Worm (Caenorhabditis elegans) whole organism, midembryonic: Measurements from ENCODE around the gene F49C12.5.

Experiments used
- T22C8.4 ChIP-seq: fragments of 200-800 bp; sonication (Bioruptor generic); IDR thresholded peaks from 2 replicates; pipeline ENCODE4 v1.3.6; 2022; ENCODE audit warnings: missing genetic modification characterization, missing compliant biosample characterization
- cog-1 ChIP-seq: sonication (generic microtip); optimal IDR thresholded peaks from 2 replicates; lab custom pipeline; 2016; ENCODE audit warnings: missing genetic modification characterization, missing compliant biosample characterization
- flt-1 ChIP-seq: fragments of 200-800 bp; sonication (Bioruptor generic); IDR thresholded peaks from 2 replicates; pipeline ENCODE4 v1.3.6; 2022; ENCODE audit warnings: missing genetic modification characterization, missing compliant biosample characterization
- klf-2 ChIP-seq: fragments of 200-800 bp; sonication (Bioruptor generic); conservative IDR thresholded peaks from 2 replicates; pipeline ENCODE4 v1.3.6; 2022; ENCODE audit warnings: missing genetic modification reagents, missing genetic modification characterization, missing compliant biosample characterization
- med-1 ChIP-seq: sonication (generic microtip); optimal IDR thresholded peaks from 2 replicates; lab custom pipeline; 2017; ENCODE audit warnings: missing genetic modification characterization, mild to moderate bottlenecking, missing compliant biosample characterization, antibody characterized with exemption, missing genetic modification reagents; ENCODE audit not compliant: insufficient read depth
- ref-1 ChIP-seq: fragments of 200-800 bp; sonication (Bioruptor generic); conservative IDR thresholded peaks from 2 replicates; pipeline ENCODE4 v1.3.6; 2022; ENCODE audit warnings: missing genetic modification reagents, missing genetic modification characterization, missing compliant biosample characterization
- tab-1 ChIP-seq: fragments of 200-800 bp; sonication (Bioruptor generic); IDR thresholded peaks from 2 replicates; pipeline ENCODE4 v1.3.6; 2022; ENCODE audit warnings: missing genetic modification characterization, missing compliant biosample characterization
- ztf-23 ChIP-seq: fragments of 200-800 bp; sonication (Bioruptor generic); IDR thresholded peaks from 2 replicates; pipeline ENCODE4 v1.3.6; 2022; ENCODE audit warnings: missing genetic modification reagents, missing genetic modification characterization, missing compliant biosample characterization
- ztf-29 ChIP-seq: fragments of 200-800 bp; sonication (Bioruptor generic); IDR thresholded peaks from 2 replicates; pipeline ENCODE4 v1.3.6; 2022; ENCODE audit warnings: missing genetic modification reagents, missing genetic modification characterization, missing compliant biosample characterization

F49C12.5 gene

DNA sequence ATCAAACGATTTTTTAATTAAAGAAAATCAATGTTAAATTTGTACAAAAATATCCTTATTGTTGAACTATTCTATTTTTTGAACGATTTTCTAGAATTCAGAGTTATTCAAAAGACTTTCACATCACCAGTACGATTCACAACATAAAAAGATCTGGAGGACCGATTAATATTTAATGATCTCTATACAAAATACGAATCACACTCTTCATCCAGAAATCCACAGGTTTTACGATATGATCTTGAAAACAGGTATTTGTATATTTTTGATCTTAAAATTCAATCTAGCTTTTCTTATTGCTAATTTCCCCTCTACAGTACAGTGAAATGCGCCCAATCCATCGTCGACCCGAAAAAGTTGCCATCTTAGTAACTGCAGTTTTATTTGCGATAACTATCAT, at the start of gene F49C12.5:
Gene F49C12.5 (plus strand): TSS at position 301 of the 400 bp plus-strand sequence.
- TF ChIP-seq ztf-29 (GFP tag; lab: Robert Waterston, UW), result no peak
- TF ChIP-seq T22C8.4 (GFP tag; lab: Robert Waterston, UW), result no peak

DNA sequence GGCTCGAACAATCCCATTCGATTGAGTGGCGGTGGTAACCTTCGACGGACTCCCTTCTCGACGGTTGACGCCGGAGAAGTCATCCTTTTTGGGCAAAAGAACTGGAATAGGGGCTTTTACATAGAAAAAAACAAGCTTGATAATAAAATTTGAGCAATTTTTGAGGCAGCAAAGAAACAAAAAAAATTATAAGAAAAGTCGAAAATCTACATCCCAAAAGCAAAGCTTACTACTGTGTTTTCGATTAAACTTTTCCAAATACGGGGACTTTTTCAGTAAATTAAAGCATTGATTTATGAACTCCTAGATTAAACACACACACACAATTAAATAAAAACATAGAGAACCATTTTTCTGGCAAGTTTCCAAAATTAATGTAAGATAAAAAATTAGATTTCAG, 48.7 kb upstream of the F49C12.5 start, which contains the start of gene Y11D7A.9:
Gene Y11D7A.9 (minus strand): TSS at position 101 of the 400 bp plus-strand sequence.
- TF ChIP-seq flt-1 (GFP tag; lab: Robert Waterston, UW) (no peak), T22C8.4 (GFP tag; lab: Robert Waterston, UW) (no peak), tab-1 (GFP tag; lab: Robert Waterston, UW) (no peak), ztf-29 (GFP tag; lab: Robert Waterston, UW) (no peak), med-1 (GFP tag; lab: Kevin White, UChicago) (no peak), cog-1 (no peak), ref-1 (GFP tag; lab: Robert Waterston, UW) (no peak), klf-2 (GFP tag; lab: Robert Waterston, UW) (no peak), ztf-23 (no peak)

DNA sequence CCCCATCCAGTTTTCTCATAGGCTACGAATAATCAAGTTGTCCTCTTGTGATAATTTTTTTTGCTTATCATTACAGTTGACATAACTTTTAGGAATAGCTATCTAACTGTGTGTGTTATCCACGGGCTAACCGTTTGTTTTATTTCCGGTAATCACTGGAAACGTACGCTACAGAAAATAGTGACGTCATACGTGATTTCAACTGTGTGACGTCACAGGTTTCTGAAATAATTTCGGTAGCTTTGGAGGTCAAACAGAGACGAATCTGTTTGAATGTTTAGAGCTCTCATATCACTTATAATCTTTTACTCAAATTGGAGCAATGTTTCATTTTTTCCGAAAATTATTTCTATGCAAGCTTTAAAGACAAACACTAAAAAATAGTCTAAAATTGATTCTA, 47.9 kb upstream of the F49C12.5 start:
- TF ChIP-seq tab-1 (GFP tag; lab: Robert Waterston, UW) (no peak), flt-1 (GFP tag; lab: Robert Waterston, UW) (no peak), ref-1 (GFP tag; lab: Robert Waterston, UW) (no peak), ztf-23 (no peak), cog-1 (no peak), klf-2 (GFP tag; lab: Robert Waterston, UW) (no peak), T22C8.4 (GFP tag; lab: Robert Waterston, UW) (no peak), med-1 (GFP tag; lab: Kevin White, UChicago) (no peak), ztf-29 (GFP tag; lab: Robert Waterston, UW) (no peak)

DNA sequence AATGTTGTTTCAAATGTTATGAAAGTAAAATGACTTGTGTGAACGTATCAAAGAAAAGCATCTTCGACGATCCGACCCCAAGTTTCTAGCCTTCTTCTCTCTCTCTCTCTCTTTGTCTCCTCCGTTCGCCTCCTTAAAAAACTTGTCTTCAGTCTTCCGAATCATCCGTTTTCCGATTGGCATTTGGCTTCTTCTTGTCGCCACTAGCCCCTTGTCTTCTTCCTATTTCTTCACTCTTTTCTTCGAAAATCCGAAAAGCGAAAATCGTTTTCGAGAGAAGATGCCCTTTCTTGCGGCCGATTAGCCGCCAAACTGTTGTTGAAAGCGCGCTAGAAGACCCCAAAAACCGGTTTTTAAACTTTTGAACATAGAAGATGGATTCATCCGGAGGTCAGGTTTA, 46.2 kb upstream of the F49C12.5 start:
- no peak for TF ChIP-seq T22C8.4 (GFP tag; lab: Robert Waterston, UW)

DNA sequence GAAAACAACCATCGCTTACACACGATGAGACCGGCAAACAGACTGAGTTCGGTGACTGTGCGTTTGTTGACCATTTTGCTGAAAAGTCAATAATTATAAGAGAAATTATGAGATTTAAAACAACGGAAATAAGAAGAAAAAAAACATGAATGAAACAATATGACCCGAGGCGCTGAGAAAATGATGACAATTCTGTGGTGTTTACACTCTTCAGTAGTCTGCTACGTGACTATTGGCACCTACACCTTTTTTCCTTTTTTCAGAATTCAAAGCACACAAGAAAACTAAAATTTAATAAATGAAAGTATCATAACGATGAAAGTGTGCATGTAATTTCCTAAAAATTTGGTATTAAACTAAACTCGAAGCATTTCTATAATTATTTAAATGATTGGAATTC, 45.0 kb upstream of the F49C12.5 start, which contains the start of gene Y11D7A.10:
Gene Y11D7A.10 (minus strand): TSS at position 82 of the 400 bp plus-strand sequence.
- no peak for TF ChIP-seq flt-1 (GFP tag; lab: Robert Waterston, UW)
- no peak for TF ChIP-seq T22C8.4 (GFP tag; lab: Robert Waterston, UW)
- no peak for TF ChIP-seq ztf-29 (GFP tag; lab: Robert Waterston, UW)
- no peak for TF ChIP-seq cog-1

DNA sequence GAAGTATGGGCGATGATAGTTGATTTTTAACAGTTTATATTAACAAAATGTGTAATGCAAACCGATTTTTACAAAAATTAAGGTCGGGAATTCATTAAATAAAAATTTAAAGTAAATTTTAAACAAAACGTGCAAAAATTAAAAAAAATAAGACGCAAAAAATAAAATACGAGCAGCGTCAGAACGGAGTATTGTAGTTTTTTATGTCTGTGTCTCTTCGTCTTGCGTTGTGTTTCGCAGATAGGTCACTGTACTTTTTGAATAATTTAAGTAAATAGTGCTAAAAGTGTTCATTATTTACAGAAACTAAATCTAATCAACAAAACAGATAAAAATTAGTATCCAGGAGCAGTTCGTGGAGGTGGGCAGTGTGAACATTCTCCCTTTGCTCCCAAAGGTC, 44.4 kb upstream of the F49C12.5 start:
- TF ChIP-seq ztf-23, result no peak
- no peak for TF ChIP-seq klf-2 (GFP tag; lab: Robert Waterston, UW)
- no peak for TF ChIP-seq T22C8.4 (GFP tag; lab: Robert Waterston, UW)
- TF ChIP-seq med-1 (GFP tag; lab: Kevin White, UChicago), result no peak
- TF ChIP-seq cog-1, result no peak
- TF ChIP-seq ref-1 (GFP tag; lab: Robert Waterston, UW), result no peak
- no peak for TF ChIP-seq ztf-29 (GFP tag; lab: Robert Waterston, UW)
- no peak for TF ChIP-seq tab-1 (GFP tag; lab: Robert Waterston, UW)
- no peak for TF ChIP-seq flt-1 (GFP tag; lab: Robert Waterston, UW)

DNA sequence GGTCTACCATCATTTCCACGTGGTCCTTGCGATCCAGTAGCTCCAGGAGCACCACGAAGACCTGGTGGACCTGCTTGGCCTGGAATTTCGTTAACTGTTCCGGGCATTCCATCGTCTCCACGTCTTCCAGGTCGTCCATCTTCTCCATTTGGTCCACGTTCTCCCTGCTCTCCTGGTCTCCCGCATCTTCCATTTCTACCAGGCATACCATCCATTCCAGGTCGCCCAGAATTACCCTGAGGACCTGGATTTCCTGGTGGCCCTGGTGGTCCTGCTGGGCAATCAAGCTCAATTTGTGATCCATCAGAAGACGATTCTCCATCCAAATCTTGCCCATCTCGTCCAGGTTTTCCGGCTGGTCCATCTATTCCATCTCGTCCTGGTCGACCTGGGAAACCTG, 43.9 kb upstream of the F49C12.5 start:
- no peak for TF ChIP-seq med-1 (GFP tag; lab: Kevin White, UChicago)
- no peak for TF ChIP-seq tab-1 (GFP tag; lab: Robert Waterston, UW)
- no peak for TF ChIP-seq T22C8.4 (GFP tag; lab: Robert Waterston, UW)
- TF ChIP-seq ztf-23, result no peak
- no peak for TF ChIP-seq ztf-29 (GFP tag; lab: Robert Waterston, UW)
- no peak for TF ChIP-seq flt-1 (GFP tag; lab: Robert Waterston, UW)
- no peak for TF ChIP-seq cog-1
- no peak for TF ChIP-seq ref-1 (GFP tag; lab: Robert Waterston, UW)
- no peak for TF ChIP-seq klf-2 (GFP tag; lab: Robert Waterston, UW)

DNA sequence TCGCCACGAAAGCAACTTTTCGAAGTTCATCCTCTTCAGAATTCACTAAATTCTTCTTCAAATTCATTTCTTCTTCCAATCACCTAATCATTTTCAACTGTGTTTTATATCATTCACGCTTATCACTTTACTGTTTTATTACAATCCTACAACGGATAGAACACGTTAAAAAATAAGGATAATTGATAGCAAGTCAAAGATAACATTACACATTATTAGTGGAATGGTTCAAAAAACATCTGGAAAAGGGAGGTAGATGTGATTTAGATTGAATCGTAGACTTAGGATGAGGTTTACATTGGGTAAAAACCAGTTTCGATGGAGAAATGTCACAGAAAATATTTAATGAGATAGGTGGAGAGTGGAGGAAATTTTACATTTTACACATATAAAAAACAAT, 43.0 kb upstream of the F49C12.5 start, which contains the start of gene col-120:
Gene col-120 (minus strand): TSS at position 101 of the 400 bp plus-strand sequence.
- TF ChIP-seq ztf-23 (no peak), T22C8.4 (GFP tag; lab: Robert Waterston, UW) (no peak), ref-1 (GFP tag; lab: Robert Waterston, UW) (no peak), cog-1 (no peak), med-1 (GFP tag; lab: Kevin White, UChicago) (no peak), ztf-29 (GFP tag; lab: Robert Waterston, UW) (no peak), flt-1 (GFP tag; lab: Robert Waterston, UW) (no peak), klf-2 (GFP tag; lab: Robert Waterston, UW) (no peak), tab-1 (GFP tag; lab: Robert Waterston, UW) (no peak)

DNA sequence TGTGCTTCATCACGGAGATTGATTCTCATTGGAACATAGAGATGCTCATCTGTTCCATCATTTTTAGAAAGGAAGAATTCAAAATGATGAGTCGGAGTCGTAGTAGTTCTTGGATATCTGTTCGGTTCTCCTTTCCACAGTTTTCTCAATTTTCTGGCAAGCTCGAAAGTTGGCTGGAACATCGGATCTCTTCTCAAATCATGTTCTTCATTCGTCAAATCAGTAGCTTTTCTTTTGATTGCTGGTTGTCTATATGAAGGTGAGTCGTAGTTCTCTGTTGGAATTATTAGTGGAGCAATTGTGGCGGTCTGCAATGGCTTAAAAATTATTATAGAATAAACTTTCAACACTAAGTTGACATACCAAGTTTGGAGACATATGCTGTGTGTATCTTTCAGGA, 42.4 kb upstream of the F49C12.5 start:
- TF ChIP-seq ztf-29 (GFP tag; lab: Robert Waterston, UW) (no peak), klf-2 (GFP tag; lab: Robert Waterston, UW) (no peak), ztf-23 (no peak), T22C8.4 (GFP tag; lab: Robert Waterston, UW) (no peak), cog-1 (no peak), tab-1 (GFP tag; lab: Robert Waterston, UW) (no peak), flt-1 (GFP tag; lab: Robert Waterston, UW) (no peak), med-1 (GFP tag; lab: Kevin White, UChicago) (no peak), ref-1 (GFP tag; lab: Robert Waterston, UW) (no peak)

DNA sequence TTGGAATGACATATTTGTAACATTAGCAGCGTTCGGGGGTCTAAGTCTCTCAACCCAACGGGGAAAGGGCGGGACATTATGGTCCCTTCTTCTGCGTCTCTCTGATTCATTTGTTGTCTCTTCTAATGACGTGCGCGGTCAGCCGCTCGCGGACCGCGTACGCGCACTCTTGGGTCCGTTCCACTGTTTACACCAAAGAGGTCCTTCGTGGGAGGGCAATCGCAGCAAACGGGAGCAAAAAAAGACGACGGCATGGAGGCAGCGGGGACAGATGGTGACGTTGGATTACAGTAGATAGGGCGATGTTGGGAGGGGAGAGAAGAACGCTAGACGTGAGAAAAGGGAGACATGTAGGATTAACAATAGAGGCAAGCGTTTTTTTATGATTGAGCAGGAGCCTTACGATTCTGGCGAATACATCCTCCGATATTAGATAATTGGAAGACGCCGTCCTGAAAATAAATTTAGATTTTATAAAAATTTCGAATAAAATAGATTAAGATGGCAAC, 40.9 kb upstream of the F49C12.5 start, which contains the start of gene flh-1:
Gene flh-1 (minus strand): TSS at position 459 of the 509 bp plus-strand sequence.
- no peak for TF ChIP-seq klf-2 (GFP tag; lab: Robert Waterston, UW)
- peak; percentile 63; the same call in 1 of the 2 replicates for TF ChIP-seq tab-1 (GFP tag; lab: Robert Waterston, UW)
- peak; percentile 76 for TF ChIP-seq flt-1 (GFP tag; lab: Robert Waterston, UW)
- TF ChIP-seq ref-1 (GFP tag; lab: Robert Waterston, UW), result no peak
